ENCODE assay signal across 1 fruit fly cellular context in the genomic region with DNA sequence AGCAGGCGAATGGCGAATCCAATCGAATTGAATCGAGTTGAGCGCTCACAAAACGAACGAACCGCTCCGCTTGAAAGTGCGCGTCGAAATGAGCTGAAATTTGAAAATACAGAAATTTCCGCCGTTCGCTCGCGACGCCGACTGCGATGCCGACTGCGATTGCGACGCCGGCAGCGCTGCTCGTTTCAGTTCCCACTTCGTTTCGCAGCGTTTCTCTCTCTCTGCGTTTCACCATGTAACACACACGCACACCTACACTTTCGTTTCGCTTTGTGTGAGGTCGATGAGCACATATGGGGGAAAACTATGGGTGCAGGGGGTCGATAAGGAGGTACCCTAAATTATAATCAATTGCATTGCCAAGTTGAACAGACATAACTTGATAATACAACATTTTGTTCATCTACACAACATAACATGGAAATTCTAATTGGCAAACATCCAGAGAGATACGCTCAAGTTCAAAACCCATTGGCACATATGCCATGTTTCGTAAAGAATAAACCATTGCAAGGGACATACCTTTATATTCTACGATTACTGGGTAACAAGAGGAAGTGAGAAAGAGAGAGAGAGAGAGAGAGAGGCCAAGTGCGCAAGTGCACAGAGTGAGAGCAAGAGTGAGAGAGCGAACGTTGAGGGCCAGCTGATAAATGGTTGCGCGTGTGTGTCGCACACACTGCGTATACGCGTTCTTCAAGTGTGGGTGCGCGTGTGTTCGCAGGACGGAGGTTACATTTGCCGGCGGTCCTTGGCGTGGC.
A peak's percentile ranks its signal among the peaks of the same experiment; 100 is the strongest.
TF ChIP-seq lines count a peak whose summit lies in the region.

No protein-coding gene starts in this region.

TF ChIP-seq in whole organism, embryonic, 481 proteins besides CTCF, POLR2A, EP300 and RAD21 (continued from another document):
- TF ChIP-seq Ada2b (GFP tag; IDR thresholded peaks at IDR 0.05; lab: Robert Waterston, UW), result peak; percentile 91
- TF ChIP-seq CG6854 (GFP tag; optimal IDR thresholded peaks at IDR 0.05; lab: Kevin White, UChicago), result peak; percentile 88
- TF ChIP-seq CG34422 (GFP tag; IDR thresholded peaks at IDR 0.05; lab: Robert Waterston, UW), result peak; percentile 82; the same call in 2 of the 3 replicates
- TF ChIP-seq CG5180 (GFP tag; optimal IDR thresholded peaks at IDR 0.05; lab: Kevin White, UChicago), result peak; percentile 73
- TF ChIP-seq Lhr (GFP tag; optimal IDR thresholded peaks at IDR 0.05; lab: Kevin White, UChicago), result peak; percentile 50
- TF ChIP-seq phol (tag; optimal IDR thresholded peaks at IDR 0.05; lab: Kevin White, UChicago), result peak; percentile 92
- peak; percentile 41 for TF ChIP-seq fd102C (GFP tag; optimal IDR thresholded peaks at IDR 0.05; lab: Kevin White, UChicago)
- peak; percentile 94 for TF ChIP-seq caup (GFP tag; optimal IDR thresholded peaks at IDR 0.05; lab: Kevin White, UChicago; ENCODE audit: severe bottlenecking)
- no peak for TF ChIP-seq CG14860 (GFP tag; IDR thresholded peaks at IDR 0.05; lab: Robert Waterston, UW; ENCODE audit: partially characterized antibody)
- peak; percentile 82 for TF ChIP-seq CG3847 (GFP tag; IDR thresholded peaks at IDR 0.05; lab: Robert Waterston, UW)
- peak; percentile 94 for TF ChIP-seq bab2 (GFP tag; optimal IDR thresholded peaks at IDR 0.05; lab: Kevin White, UChicago)
- peak; percentile 81 for TF ChIP-seq slou (GFP tag; optimal IDR thresholded peaks at IDR 0.05; lab: Kevin White, UChicago)
- TF ChIP-seq CG1603 (tag; optimal IDR thresholded peaks at IDR 0.05; lab: Kevin White, UChicago), result peak; percentile 96
- TF ChIP-seq corto (GFP tag; optimal IDR thresholded peaks at IDR 0.05; lab: Kevin White, UChicago), result peak; percentile 85
- TF ChIP-seq btn (GFP tag; optimal IDR thresholded peaks at IDR 0.05; lab: Kevin White, UChicago), result peak; percentile 84
- TF ChIP-seq CG14014 (GFP tag; IDR thresholded peaks at IDR 0.05; lab: Robert Waterston, UW), result peak; percentile 86
- peak in 1 of 2 experiments; percentile 93 for TF ChIP-seq Hr78 (GFP tag; optimal IDR thresholded peaks at IDR 0.05; lab: Kevin White, UChicago)
- 0 out of 2 replicates have a peak, but pooled peaks have one; percentile 31 for TF ChIP-seq toy (GFP tag; IDR thresholded peaks at IDR 0.05; lab: Robert Waterston, UW)
- TF ChIP-seq CG17829 (tag; optimal IDR thresholded peaks at IDR 0.05; lab: Kevin White, UChicago), result peak; percentile 95
- TF ChIP-seq CG18011 (GFP tag; optimal IDR thresholded peaks at IDR 0.05; lab: Kevin White, UChicago), result peak; percentile 81
- TF ChIP-seq CG30020 (tag; optimal IDR thresholded peaks at IDR 0.05; lab: Kevin White, UChicago), result peak; percentile 68
- TF ChIP-seq CG17186 (GFP tag; optimal IDR thresholded peaks at IDR 0.05; lab: Kevin White, UChicago), result peak; percentile 65
- peak; percentile 58; the same call in 2 of the 3 replicates for TF ChIP-seq z (GFP tag; IDR thresholded peaks at IDR 0.05; lab: Robert Waterston, UW)
- TF ChIP-seq gfzf (GFP tag; optimal IDR thresholded peaks at IDR 0.05; lab: Kevin White, UChicago), result peak; percentile 23
- TF ChIP-seq pita (GFP tag; optimal IDR thresholded peaks at IDR 0.05; lab: Kevin White, UChicago), result no peak
- peak; percentile 94 for TF ChIP-seq pho (GFP tag; optimal IDR thresholded peaks at IDR 0.05; lab: Kevin White, UChicago)
- peak; percentile 86 for TF ChIP-seq ab (GFP tag; optimal IDR thresholded peaks at IDR 0.05; lab: Kevin White, UChicago)
- peak; percentile 33; the same call in 2 of the 3 replicates for TF ChIP-seq gce (GFP tag; IDR thresholded peaks at IDR 0.05; lab: Robert Waterston, UW)
- TF ChIP-seq Mrtf (GFP tag; IDR thresholded peaks at IDR 0.05; lab: Robert Waterston, UW), result peak; percentile 83
- TF ChIP-seq CG11695 (GFP tag; IDR thresholded peaks at IDR 0.05; lab: Robert Waterston, UW), result peak; percentile 92
- peak; percentile 78 for TF ChIP-seq CG18476 (GFP tag; optimal IDR thresholded peaks at IDR 0.05; lab: Kevin White, UChicago)
- TF ChIP-seq MBD-R2 (GFP tag; IDR thresholded peaks at IDR 0.05; lab: Robert Waterston, UW), result peak; percentile 54
TF ChIP-seq in whole organism, embryonic: peak in this region for 443.
